Fruit fly (Drosophila melanogaster): ENCODE data around the gene spn-A.

Gene spn-A

dm6 chr3R:30071827-30072226 is 16.0 kb upstream of the spn-A start (continued):
- TF ChIP-seq fd3F (GFP tag; optimal IDR thresholded peaks at IDR 0.05) (no peak), Bteb2 (GFP tag; optimal IDR thresholded peaks at IDR 0.05) (no peak), CG8924 (tag; optimal IDR thresholded peaks at IDR 0.05) (no peak), CG2678 (tag; optimal IDR thresholded peaks at IDR 0.05) (no peak), bowl (GFP tag; IDR thresholded peaks at IDR 0.05) (no peak), nau (GFP tag; optimal IDR thresholded peaks at IDR 0.05) (no peak), CG10959 (GFP tag; IDR thresholded peaks at IDR 0.05) (0 out of 2 replicates have a peak, but pooled peaks have one; percentile 6), CG10565 (GFP tag; optimal IDR thresholded peaks at IDR 0.05) (no peak), Rx (GFP tag; IDR thresholded peaks at IDR 0.05) (no peak), Spps (tag; optimal IDR thresholded peaks at IDR 0.05) (no peak), tup (GFP tag; optimal IDR thresholded peaks at IDR 0.05) (no peak), slbo (GFP tag; IDR thresholded peaks at IDR 0.05) (peak; percentile 22; the same call in 1 of the 2 replicates), Pdp1 (GFP tag; optimal IDR thresholded peaks at IDR 0.05) (no peak), Ets65A (GFP tag) (peak; percentile 86), Mrtf (GFP tag; IDR thresholded peaks at IDR 0.05) (no peak), Dll (GFP tag; IDR thresholded peaks at IDR 0.05; ENCODE audit: partially characterized antibody) (no peak), Drgx (GFP tag; IDR thresholded peaks at IDR 0.05) (peak; percentile 51; the same call in 1 of the 2 replicates), stc (GFP tag; IDR thresholded peaks at IDR 0.05) (no peak), ken (GFP tag; IDR thresholded peaks at IDR 0.05) (no peak), Neu2 (GFP tag; optimal IDR thresholded peaks at IDR 0.05; ENCODE audit: borderline replicate concordance) (no peak), CG4424 (GFP tag; optimal IDR thresholded peaks at IDR 0.05) (no peak), Xbp1 (GFP tag; optimal IDR thresholded peaks at IDR 0.05) (no peak), CG15011 (GFP tag; optimal IDR thresholded peaks at IDR 0.05) (no peak), gfzf (GFP tag; optimal IDR thresholded peaks at IDR 0.05) (no peak), Ravus (GFP tag; IDR thresholded peaks at IDR 0.05) (no peak), CG10654 (GFP tag; optimal IDR thresholded peaks at IDR 0.05) (no peak), BtbVII (GFP tag; optimal IDR thresholded peaks at IDR 0.05) (no peak), CG7786 (GFP tag; optimal IDR thresholded peaks at IDR 0.05) (no peak), Optix (GFP tag; IDR thresholded peaks at IDR 0.05) (no peak), CG15479 (GFP tag; optimal IDR thresholded peaks at IDR 0.05) (no peak), oc (tag; optimal IDR thresholded peaks at IDR 0.05) (no peak), MTF-1 (GFP tag; optimal IDR thresholded peaks at IDR 0.05; ENCODE audit: borderline replicate concordance) (no peak), CG7745 (tag; optimal IDR thresholded peaks at IDR 0.05) (no peak), Awh (GFP tag; IDR thresholded peaks at IDR 0.05) (0 out of 2 replicates have a peak, but pooled peaks have one; percentile 16), pzg (GFP tag; optimal IDR thresholded peaks at IDR 0.05) (no peak), pita (GFP tag; optimal IDR thresholded peaks at IDR 0.05) (no peak), Dip2 (GFP tag; IDR thresholded peaks at IDR 0.05) (no peak), CG18011 (GFP tag; optimal IDR thresholded peaks at IDR 0.05) (no peak), NC2β (GFP tag; optimal IDR thresholded peaks at IDR 0.05) (no peak), Dbx (GFP tag; IDR thresholded peaks at IDR 0.05) (no peak), p53 (GFP tag; optimal IDR thresholded peaks at IDR 0.05) (no peak), Taf1 (GFP tag; IDR thresholded peaks at IDR 0.05) (no peak), CG12744 (GFP tag; optimal IDR thresholded peaks at IDR 0.05) (no peak), CG11398 (GFP tag; optimal IDR thresholded peaks at IDR 0.05) (no peak), CG5953 (GFP tag; IDR thresholded peaks at IDR 0.05) (no peak), CG7963 (GFP tag; IDR thresholded peaks at IDR 0.05; ENCODE audit: partially characterized antibody) (no peak), pnt (GFP tag; optimal IDR thresholded peaks at IDR 0.05) (no peak), CG1603 (tag; optimal IDR thresholded peaks at IDR 0.05) (no peak), CG8281 (tag; optimal IDR thresholded peaks at IDR 0.05) (no peak), CG17568 (GFP tag; optimal IDR thresholded peaks at IDR 0.05) (no peak), pan (optimal IDR thresholded peaks at IDR 0.05) (no peak), pan (GFP tag; optimal IDR thresholded peaks at IDR 0.05 in 1 of 2, IDR thresholded peaks at IDR 0.05 in 1 of 2) (no peak)
